Worm (Caenorhabditis elegans): Measurements from ENCODE around the gene frm-7.

frm-7 gene

ce11 chrV:12300780-12301460 is 1.4 kb upstream of the frm-7 start (continued):
- TF ChIP-seq efl-1 (optimal IDR thresholded peaks at IDR 0.05) = no peak
- TF ChIP-seq efl-1 (GFP tag; optimal IDR thresholded peaks at IDR 0.05 in 1 of 2) = peak in 1 of 2 experiments; percentile 89
- TF ChIP-seq swsn-7 (tag; optimal IDR thresholded peaks at IDR 0.05) = no peak
- TF ChIP-seq ces-1 (GFP tag; optimal IDR thresholded peaks at IDR 0.05) = no peak
- TF ChIP-seq dpl-1 (GFP tag; optimal IDR thresholded peaks at IDR 0.05) = peak in 1 of 3 experiments; percentile 31
- TF ChIP-seq fos-1 (tag; optimal IDR thresholded peaks at IDR 0.05) = no peak
- TF ChIP-seq xbp-1 (tag; optimal IDR thresholded peaks at IDR 0.05) = no peak
- peak; percentile 61 for TF ChIP-seq nhr-71 (tag; optimal IDR thresholded peaks at IDR 0.05)
- no peak for TF ChIP-seq snpc-4 (tag; optimal IDR thresholded peaks at IDR 0.05)
- TF ChIP-seq irx-1 (tag; optimal IDR thresholded peaks at IDR 0.05) = peak; percentile 77
- peak; percentile 50 for TF ChIP-seq tbx-2 (tag; optimal IDR thresholded peaks at IDR 0.05)
- no peak for TF ChIP-seq nhr-77 (tag; optimal IDR thresholded peaks at IDR 0.05)
- TF ChIP-seq nhr-20 (tag; optimal IDR thresholded peaks at IDR 0.05) = peak; percentile 52
- TF ChIP-seq lir-3 (tag; optimal IDR thresholded peaks at IDR 0.05; ENCODE audit: poor library complexity) = peak; percentile 34

DNA sequence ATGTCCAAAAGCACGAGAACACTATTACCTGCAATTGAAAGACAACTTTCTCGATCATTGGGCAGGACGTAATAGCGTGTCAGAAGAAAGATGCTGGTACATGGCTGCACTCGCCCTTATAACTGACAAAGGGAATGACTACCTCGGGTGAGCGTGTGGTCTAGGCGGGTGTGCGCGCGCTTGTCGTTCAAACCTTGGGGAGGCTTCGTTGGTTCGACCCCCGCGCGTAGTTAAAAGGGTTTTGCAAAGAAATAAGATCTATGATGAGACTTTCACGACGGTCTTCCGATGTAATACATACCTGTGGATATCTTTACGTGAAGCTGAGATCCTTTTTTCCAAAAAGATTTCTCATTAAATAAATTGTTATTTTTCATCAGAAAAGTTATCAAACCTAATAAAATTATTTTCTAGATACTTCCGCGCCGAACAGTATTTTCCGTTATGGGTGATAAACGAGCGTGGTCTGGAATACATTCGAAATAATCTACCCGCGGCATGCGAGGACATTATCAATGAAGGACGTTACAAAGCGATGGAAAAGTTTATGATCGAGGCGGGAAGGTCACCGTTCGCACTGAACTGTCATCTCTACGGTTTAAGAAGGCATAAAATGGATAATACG is 1.3 kb downstream of the frm-7 start:
- peak; percentile 93 for TF ChIP-seq nhr-47 (tag; optimal IDR thresholded peaks at IDR 0.05)
- TF ChIP-seq ztf-4 (tag; optimal IDR thresholded peaks at IDR 0.05) = peak; percentile 84
- TF ChIP-seq alr-1 (tag; optimal IDR thresholded peaks at IDR 0.05; ENCODE audit: borderline replicate concordance) = no peak
- peak; percentile 84 for TF ChIP-seq fkh-8 (tag; optimal IDR thresholded peaks at IDR 0.05)
- peak; percentile 91 for TF ChIP-seq rnt-1 (tag; optimal IDR thresholded peaks at IDR 0.05)
- TF ChIP-seq dpl-1 (GFP tag; optimal IDR thresholded peaks at IDR 0.05) = peak; percentile 27 to 68 (median 56)
- peak; percentile 23; the same call in 1 of the 2 replicates for TF ChIP-seq isw-1 (GFP tag; IDR thresholded peaks at IDR 0.05)
- TF ChIP-seq nhr-71 (tag; optimal IDR thresholded peaks at IDR 0.05) = peak; percentile 88
- peak; percentile 60 for TF ChIP-seq ceh-8 (GFP tag; optimal IDR thresholded peaks at IDR 0.05)
- TF ChIP-seq pag-3 (tag; optimal IDR thresholded peaks at IDR 0.05; ENCODE audit: borderline replicate concordance, insufficient read depth) = peak; percentile 56
- TF ChIP-seq nhr-20 (tag; optimal IDR thresholded peaks at IDR 0.05) = peak; percentile 83
- TF ChIP-seq Y116A8C.19 (tag; optimal IDR thresholded peaks at IDR 0.05; ENCODE audit: borderline replicate concordance) = no peak
- TF ChIP-seq lin-35 (GFP tag; optimal IDR thresholded peaks at IDR 0.05) = peak; percentile 71 to 74
- TF ChIP-seq lin-15B (tag; optimal IDR thresholded peaks at IDR 0.05) = peak; percentile 15
- TF ChIP-seq nhr-19 (GFP tag; conservative IDR thresholded peaks at IDR 0.05) = peak; percentile 86
- no peak for TF ChIP-seq nhr-28 (tag; optimal IDR thresholded peaks at IDR 0.05)
- peak; percentile 65 for TF ChIP-seq lin-13 (GFP tag; optimal IDR thresholded peaks at IDR 0.05)
- peak in 1 of 2 experiments; percentile 84 for TF ChIP-seq ztf-11 (tag; optimal IDR thresholded peaks at IDR 0.05)
- TF ChIP-seq hlh-17 (GFP tag; optimal IDR thresholded peaks at IDR 0.05; ENCODE audit: borderline replicate concordance) = no peak
- no peak for TF ChIP-seq unc-30 (tag; optimal IDR thresholded peaks at IDR 0.05)
- no peak for TF ChIP-seq unc-62 (GFP tag; optimal IDR thresholded peaks at IDR 0.05)
- TF ChIP-seq ets-5 (GFP tag; IDR thresholded peaks at IDR 0.05) = no peak
- TF ChIP-seq sox-4 (tag; optimal IDR thresholded peaks at IDR 0.05) = peak; percentile 72
- TF ChIP-seq fos-1 (tag; optimal IDR thresholded peaks at IDR 0.05) = peak; percentile 68
- peak; percentile 80 for TF ChIP-seq pqm-1 (tag; optimal IDR thresholded peaks at IDR 0.05)
- peak; percentile 69 for TF ChIP-seq sup-37 (GFP tag; optimal IDR thresholded peaks at IDR 0.05)
- TF ChIP-seq sptf-1 (tag; optimal IDR thresholded peaks at IDR 0.05) = no peak
- TF ChIP-seq zip-4 (GFP tag; optimal IDR thresholded peaks at IDR 0.05) = peak; percentile 73
- peak; percentile 74 for TF ChIP-seq grh-1 (GFP tag; IDR thresholded peaks at IDR 0.05)
- TF ChIP-seq ceh-63 (GFP tag; optimal IDR thresholded peaks at IDR 0.05) = peak; percentile 64
- TF ChIP-seq ceh-82 (tag; optimal IDR thresholded peaks at IDR 0.05) = peak; percentile 69 to 88 (median 84)
- peak; percentile 86 for TF ChIP-seq snu-23 (GFP tag; optimal IDR thresholded peaks at IDR 0.05)
- peak; percentile 77 for TF ChIP-seq C16A3.4 (tag; optimal IDR thresholded peaks at IDR 0.05)
- no peak for TF ChIP-seq hlh-4 (tag; optimal IDR thresholded peaks at IDR 0.05)
- TF ChIP-seq elt-2 (tag; optimal IDR thresholded peaks at IDR 0.05) = peak; percentile 76
- TF ChIP-seq aly-2 (tag; optimal IDR thresholded peaks at IDR 0.05) = peak; percentile 86
- peak; percentile 56 for TF ChIP-seq fkh-10 (GFP tag; optimal IDR thresholded peaks at IDR 0.05)
- TF ChIP-seq swsn-7 (tag; optimal IDR thresholded peaks at IDR 0.05) = peak; percentile 87
- TF ChIP-seq irx-1 (tag; optimal IDR thresholded peaks at IDR 0.05) = peak; percentile 73

All from whole organism, L1 larva.